Fruit fly (Drosophila melanogaster): Measurements from ENCODE around the gene CG13625.

DNA sequence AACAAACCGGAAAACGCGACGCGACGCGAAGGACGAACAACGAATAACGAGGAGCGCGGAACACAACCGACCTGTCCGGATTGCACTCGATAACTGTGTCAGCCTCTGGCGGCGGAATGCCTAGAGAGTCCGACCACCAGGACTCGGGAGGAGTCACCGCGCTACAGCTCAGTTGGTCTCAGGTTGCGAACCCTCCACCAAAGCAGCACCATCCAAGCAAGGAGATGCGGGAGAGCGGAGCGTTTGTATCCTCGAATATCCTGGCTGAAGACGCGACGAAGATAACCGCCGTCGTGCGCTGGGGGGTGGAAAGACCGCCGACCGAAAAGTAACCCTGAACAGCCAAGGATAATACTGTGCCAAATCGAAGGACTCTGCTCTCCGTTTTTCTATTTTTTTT is 7.6 kb downstream of the CG13625 start:
- no peak for TF ChIP-seq ovo (GFP tag; optimal IDR thresholded peaks at IDR 0.05)
- TF ChIP-seq cic (GFP tag; optimal IDR thresholded peaks at IDR 0.05), result no peak
- no peak for TF ChIP-seq CG33017 (tag; optimal IDR thresholded peaks at IDR 0.05)
- no peak for TF ChIP-seq CG5204 (GFP tag; optimal IDR thresholded peaks at IDR 0.05)
- no peak for TF ChIP-seq CG1620 (GFP tag; optimal IDR thresholded peaks at IDR 0.05)
- no peak for TF ChIP-seq Crg-1 (GFP tag; optimal IDR thresholded peaks at IDR 0.05)
- no peak for TF ChIP-seq kay (GFP tag; ENCODE audit: borderline replicate concordance)
